Fruit fly (Drosophila melanogaster): ENCODE data around the gene Iris.

- TF ChIP-seq bab1 (GFP tag; optimal IDR thresholded peaks at IDR 0.05): no peak
- no peak for TF ChIP-seq CG7045 (GFP tag; optimal IDR thresholded peaks at IDR 0.05)
- TF ChIP-seq CG1620 (GFP tag; optimal IDR thresholded peaks at IDR 0.05): no peak
- no peak for TF ChIP-seq pad (GFP tag; optimal IDR thresholded peaks at IDR 0.05)
- TF ChIP-seq CG33017 (tag; optimal IDR thresholded peaks at IDR 0.05): no peak
- TF ChIP-seq CG11617 (GFP tag; optimal IDR thresholded peaks at IDR 0.05): no peak
- TF ChIP-seq CG12768 (GFP tag; optimal IDR thresholded peaks at IDR 0.05): no peak
- TF ChIP-seq CG14711 (tag; optimal IDR thresholded peaks at IDR 0.05): no peak
- no peak for TF ChIP-seq CG7101 (tag; optimal IDR thresholded peaks at IDR 0.05)
- TF ChIP-seq Hr96 (GFP tag; optimal IDR thresholded peaks at IDR 0.05): no peak
- TF ChIP-seq cic (GFP tag; optimal IDR thresholded peaks at IDR 0.05): no peak
- TF ChIP-seq Mnt (GFP tag; optimal IDR thresholded peaks at IDR 0.05): no peak
- TF ChIP-seq CG5204 (GFP tag; optimal IDR thresholded peaks at IDR 0.05): no peak
- TF ChIP-seq kay (GFP tag; ENCODE audit: borderline replicate concordance): no peak
Observed at dm6 chr2L:1156592-1157249, 22.8 kb upstream of the Iris start.

All from whole organism, adult.